Fruit fly (Drosophila melanogaster) whole organism, wandering third instar larva: Measurements from ENCODE around the gene CG34008.

ENCODE experiments used
- Abd-B ChIP-seq: fragments of >200 bp; optimal IDR thresholded peaks from 2 replicates; lab custom pipeline; 2017; ENCODE audit warnings: missing biosample characterization, missing genetic modification characterization
- CG32264 ChIP-seq: fragments of 200-800 bp; sonication (Bioruptor generic); optimal IDR thresholded peaks from 2 replicates; lab custom pipeline; 2016; ENCODE audit warnings: missing biosample characterization, missing genetic modification characterization
- CG9705 ChIP-seq: fragments of 200-800 bp; sonication (Bioruptor generic); optimal IDR thresholded peaks from 2 replicates; lab custom pipeline; 2018; ENCODE audit warnings: missing biosample characterization, mild to moderate bottlenecking, missing genetic modification characterization
- CrebA ChIP-seq: fragments of 200-800 bp; sonication (Bioruptor generic); optimal IDR thresholded peaks from 2 replicates; lab custom pipeline; 2016; ENCODE audit warnings: missing biosample characterization, mild to moderate bottlenecking, missing genetic modification characterization, borderline replicate concordance
- Dfd ChIP-seq: fragments of >200 bp; optimal IDR thresholded peaks from 2 replicates; lab custom pipeline; 2017; ENCODE audit warnings: missing biosample characterization, missing genetic modification characterization
- Dif ChIP-seq: fragments of 200-275, 200-300 bp; sonication (Bioruptor generic); optimal IDR thresholded peaks from 2 replicates; lab custom pipeline; 2018; ENCODE audit warnings: missing biosample characterization, missing genetic modification characterization; ENCODE audit not compliant: partially characterized antibody
- GATAd ChIP-seq: sonication (Bioruptor generic); optimal IDR thresholded peaks from 2 replicates; lab custom pipeline; 2016; ENCODE audit warnings: missing biosample characterization, missing genetic modification characterization
- HLH106 ChIP-seq: fragments of 200-800 bp; optimal IDR thresholded peaks from 3 replicates; lab custom pipeline; 2019; ENCODE audit warnings: missing biosample characterization, mild to moderate bottlenecking, missing genetic modification characterization, moderate library complexity
- Hnf4 ChIP-seq: fragments of 200-800 bp; sonication (Bioruptor generic); optimal IDR thresholded peaks from 2 replicates; lab custom pipeline; 2016; ENCODE audit warnings: missing biosample characterization, mild to moderate bottlenecking, missing genetic modification characterization
- Hr78 ChIP-seq: fragments of >200 bp; optimal IDR thresholded peaks from 2 replicates; lab custom pipeline; 2017; ENCODE audit warnings: missing biosample characterization, missing genetic modification characterization
- Hr83 ChIP-seq: fragments of 200-300 bp; sonication (Bioruptor generic); optimal IDR thresholded peaks from 2 replicates; lab custom pipeline; 2016; ENCODE audit warnings: missing biosample characterization, mild to moderate bottlenecking, missing genetic modification characterization, moderate library complexity; ENCODE audit not compliant: poor library complexity, severe bottlenecking
- Jra ChIP-seq: sonication (Bioruptor generic); optimal IDR thresholded peaks from 2 replicates; lab custom pipeline; 2016; ENCODE audit warnings: missing biosample characterization, missing genetic modification characterization
- Mio ChIP-seq: sonication (Bioruptor generic); optimal IDR thresholded peaks from 2 replicates; lab custom pipeline; 2016; ENCODE audit warnings: missing biosample characterization, missing genetic modification characterization
- Myc ChIP-seq: fragments of >200 bp; optimal IDR thresholded peaks from 2 replicates; lab custom pipeline; 2017
- N ChIP-seq: fragments of >200 bp; optimal IDR thresholded peaks from 2 replicates; lab custom pipeline; 2018; ENCODE audit warnings: missing biosample characterization, missing external identifiers, missing genetic modification characterization
- OdsH ChIP-seq: fragments of 200-800 bp; sonication (Bioruptor generic); optimal IDR thresholded peaks from 2 replicates; lab custom pipeline; 2016; ENCODE audit warnings: missing biosample characterization, mild to moderate bottlenecking, missing genetic modification characterization
- Rel ChIP-seq, 2 experiments: fragments of 200-800 bp; sonication (Bioruptor generic) in 1 of 2; optimal IDR thresholded peaks; 2 replicates in 1 of 2; 3 replicates in 1 of 2; lab custom pipeline; 2016 to 2019; ENCODE audit warnings: mild to moderate bottlenecking in 2 of 2, missing biosample characterization in 2 of 2, missing genetic modification characterization in 2 of 2, moderate library complexity in 1 of 2
- Sp1 ChIP-seq: fragments of 200-800 bp; sonication (Bioruptor generic); optimal IDR thresholded peaks from 3 replicates; lab custom pipeline; 2019; ENCODE audit warnings: missing biosample characterization, mild to moderate bottlenecking, missing genetic modification characterization, moderate library complexity
- Vsx2 ChIP-seq: fragments of 200-300, 225-300 bp; sonication (Bioruptor generic); optimal IDR thresholded peaks from 2 replicates; lab custom pipeline; 2018; ENCODE audit warnings: missing biosample characterization, missing genetic modification characterization; ENCODE audit not compliant: partially characterized antibody
- br ChIP-seq: fragments of 200-800 bp; sonication (Bioruptor generic); optimal IDR thresholded peaks from 2 replicates; lab custom pipeline; 2016; ENCODE audit warnings: missing biosample characterization, missing genetic modification characterization
- brk ChIP-seq: fragments of 200-800 bp; sonication (Bioruptor generic); optimal IDR thresholded peaks from 2 replicates; lab custom pipeline; 2016; ENCODE audit warnings: missing biosample characterization, mild to moderate bottlenecking, missing genetic modification characterization
- dl ChIP-seq, 2 experiments: fragments of 175-275, 200-275 bp in 1 of 2; fragments of 200-275 bp in 1 of 2; sonication (Bioruptor generic); optimal IDR thresholded peaks; lab custom pipeline; 2018; ENCODE audit warnings: mild to moderate bottlenecking in 2 of 2, missing biosample characterization in 2 of 2, missing genetic modification characterization in 2 of 2, moderate library complexity in 2 of 2; ENCODE audit not compliant: partially characterized antibody in 2 of 2, insufficient read depth in 1 of 2
- dmrt93B ChIP-seq: fragments of 200-800 bp; sonication (Bioruptor generic); optimal IDR thresholded peaks from 2 replicates; lab custom pipeline; 2018; ENCODE audit warnings: missing biosample characterization, mild to moderate bottlenecking, missing genetic modification characterization
- dsf ChIP-seq: sonication (Bioruptor generic); optimal IDR thresholded peaks from 2 replicates; lab custom pipeline; 2016; ENCODE audit warnings: missing biosample characterization, missing genetic modification characterization, borderline replicate concordance
- ey ChIP-seq: fragments of 200-800 bp; sonication (Bioruptor generic); optimal IDR thresholded peaks from 2 replicates; lab custom pipeline; 2016; ENCODE audit warnings: missing biosample characterization, missing genetic modification characterization
- foxo ChIP-seq, 2 experiments: fragments of 200-800 bp; sonication (Bioruptor generic); optimal IDR thresholded peaks; 2 replicates in 1 of 2; 3 replicates in 1 of 2; lab custom pipeline; 2016 to 2017; ENCODE audit warnings: missing biosample characterization in 2 of 2, missing genetic modification characterization in 2 of 2
- fru ChIP-seq: fragments of 200-800 bp; sonication (Bioruptor generic); optimal IDR thresholded peaks from 3 replicates; lab custom pipeline; 2016; ENCODE audit warnings: missing biosample characterization, mild to moderate bottlenecking, missing genetic modification characterization
- h ChIP-seq: fragments of 200-800 bp; sonication (Bioruptor generic); optimal IDR thresholded peaks from 3 replicates; lab custom pipeline; 2016; ENCODE audit warnings: missing biosample characterization, mild to moderate bottlenecking, missing genetic modification characterization
- jim ChIP-seq: fragments of 175-275, 200-325 bp; sonication (Bioruptor generic); optimal IDR thresholded peaks from 2 replicates; lab custom pipeline; 2016; ENCODE audit warnings: missing biosample characterization, mild to moderate bottlenecking, missing genetic modification characterization
- lola ChIP-seq: fragments of >200 bp; optimal IDR thresholded peaks from 2 replicates; lab custom pipeline; 2017; ENCODE audit warnings: missing biosample characterization, missing genetic modification characterization
- pan ChIP-seq: fragments of >200 bp; optimal IDR thresholded peaks from 2 replicates; lab custom pipeline; 2017
- psq ChIP-seq: fragments of 200-800 bp; sonication (Bioruptor generic); optimal IDR thresholded peaks from 3 replicates; lab custom pipeline; 2017; ENCODE audit warnings: missing biosample characterization, mild to moderate bottlenecking, missing genetic modification characterization, moderate library complexity
- rgr ChIP-seq: fragments of 200-800 bp; sonication (Bioruptor generic); optimal IDR thresholded peaks from 3 replicates; lab custom pipeline; 2016; ENCODE audit warnings: missing biosample characterization, mild to moderate bottlenecking, missing genetic modification characterization
- sage ChIP-seq: fragments of 200-800 bp; sonication (Bioruptor generic); optimal IDR thresholded peaks from 2 replicates; lab custom pipeline; 2016; ENCODE audit warnings: missing biosample characterization, mild to moderate bottlenecking, missing genetic modification characterization
- sv ChIP-seq: fragments of 200-800 bp; sonication (Bioruptor generic); optimal IDR thresholded peaks from 3 replicates; lab custom pipeline; 2016; ENCODE audit warnings: missing biosample characterization, missing genetic modification characterization
- tai ChIP-seq: sonication (Bioruptor generic); optimal IDR thresholded peaks from 2 replicates; lab custom pipeline; 2016; ENCODE audit warnings: missing biosample characterization, missing genetic modification characterization
- usp ChIP-seq: fragments of >200 bp; optimal IDR thresholded peaks from 2 replicates; lab custom pipeline; 2017; ENCODE audit warnings: missing biosample characterization, missing genetic modification characterization
- woc ChIP-seq: sonication (Bioruptor generic); optimal IDR thresholded peaks from 2 replicates; lab custom pipeline; 2016; ENCODE audit warnings: missing biosample characterization, mild to moderate bottlenecking, missing genetic modification characterization

The CG34008 gene

DNA sequence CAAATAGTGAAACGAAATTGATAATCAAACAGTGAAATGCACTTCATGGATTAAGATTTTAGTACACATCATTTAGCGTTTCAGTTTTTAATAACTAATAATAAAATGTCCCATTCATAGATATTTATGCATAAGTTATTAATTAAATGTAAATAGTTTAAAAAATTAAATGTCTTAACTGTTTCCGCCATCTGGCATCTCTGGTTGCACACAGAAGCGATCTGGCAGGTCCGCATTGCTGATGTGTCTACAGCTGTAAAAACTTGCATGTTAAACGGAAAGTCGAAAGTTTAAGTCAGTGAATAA, 7.1 kb upstream of the CG34008 start, which contains the start of gene Srp72:
Gene Srp72 (plus strand): TSS at position 232 of the 306 bp plus-strand sequence.
- TF ChIP-seq dsf (peak; percentile 45), woc (GFP tag; lab: Kevin White, UChicago) (no peak), Mio (GFP tag; lab: Kevin White, UChicago) (no peak), fru (GFP tag; lab: Kevin White, UChicago) (peak; percentile 40), dl (GFP tag; optimal IDR thresholded peaks at IDR 0.05; lab: Kevin White, UChicago; ENCODE audit: insufficient read depth in 1 of 2, partially characterized antibody in 2 of 2) (no peak), jim (no peak), rgr (peak; percentile 44), GATAd (GFP tag; lab: Kevin White, UChicago) (peak; percentile 26), h (GFP tag; lab: Kevin White, UChicago) (peak; percentile 50), Hr78 (GFP tag; lab: Kevin White, UChicago) (no peak), CG32264 (no peak), Rel (GFP tag; optimal IDR thresholded peaks at IDR 0.05; lab: Kevin White, UChicago) (no peak), Rel (tag; optimal IDR thresholded peaks at IDR 0.05; lab: Kevin White, UChicago) (no peak), Jra (GFP tag; lab: Kevin White, UChicago) (no peak), pan (no peak), CrebA (no peak), foxo (GFP tag; optimal IDR thresholded peaks at IDR 0.05; lab: Kevin White, UChicago) (peak in 1 of 2 experiments; percentile 58), psq (GFP tag; lab: Kevin White, UChicago) (peak; percentile 6), sage (GFP tag; lab: Kevin White, UChicago) (peak; percentile 59), Dif (GFP tag; lab: Kevin White, UChicago) (no peak), OdsH (peak; percentile 17), usp (GFP tag; lab: Kevin White, UChicago) (no peak), tai (no peak), Sp1 (GFP tag; lab: Kevin White, UChicago) (peak; percentile 45), lola (GFP tag; lab: Kevin White, UChicago) (no peak), br (GFP tag; lab: Kevin White, UChicago) (peak; percentile 25), brk (GFP tag; lab: Kevin White, UChicago) (no peak), HLH106 (peak; percentile 50), CG9705 (GFP tag; lab: Kevin White, UChicago) (peak; percentile 47), Abd-B (GFP tag; lab: Kevin White, UChicago) (no peak), Vsx2 (GFP tag; lab: Kevin White, UChicago) (no peak), Hr83 (peak; percentile 35), N (GFP tag; lab: Kevin White, UChicago) (no peak), Dfd (GFP tag; lab: Kevin White, UChicago) (no peak), dmrt93B (GFP tag; lab: Kevin White, UChicago) (no peak), sv (GFP tag; lab: Kevin White, UChicago) (peak; percentile 48), Myc (no peak), Hnf4 (peak; percentile 39), ey (peak; percentile 12)

DNA sequence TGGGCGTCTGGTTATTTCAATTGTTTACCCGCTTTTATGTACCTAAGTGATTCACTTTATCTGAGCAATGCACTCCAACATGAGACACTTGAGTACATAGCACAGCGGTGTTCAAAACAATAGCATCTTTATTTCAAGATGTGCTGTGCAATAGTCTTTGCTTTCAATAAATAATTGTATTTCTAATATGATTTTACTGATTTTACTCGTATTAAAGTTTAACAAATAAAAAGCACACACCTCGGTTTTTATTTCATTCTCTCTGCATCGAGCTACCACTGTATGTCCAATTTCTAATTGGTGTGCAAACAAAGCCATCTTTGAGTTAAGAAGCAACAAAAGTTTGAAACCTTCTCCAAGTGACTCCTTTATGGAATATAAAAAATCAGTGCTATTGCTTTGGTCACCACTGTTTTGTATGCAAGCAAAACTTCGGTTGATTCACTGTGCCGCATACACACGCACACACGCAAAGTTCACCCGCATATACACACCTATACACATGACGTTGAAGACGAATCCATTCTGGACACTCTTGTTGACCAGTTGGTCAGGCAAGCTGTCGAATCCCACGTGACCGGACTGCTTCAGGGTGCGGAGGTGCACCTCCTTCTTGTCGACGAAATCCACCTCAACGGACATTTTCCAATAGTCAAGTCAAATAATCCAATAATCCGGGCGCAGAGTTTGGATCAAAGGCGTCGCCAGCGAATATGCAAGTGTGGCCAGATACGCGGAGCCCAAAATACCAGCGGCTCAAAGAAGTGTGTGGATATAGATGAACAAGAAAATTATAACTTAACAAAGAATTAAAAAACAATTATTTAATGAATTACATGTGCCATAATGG, 6.5 kb upstream of the CG34008 start, which contains the start of gene Septin2:
Gene Septin2 (minus strand): TSS at position 727 of the 850 bp plus-strand sequence.
- peak; percentile 78 for TF ChIP-seq CG32264
- no peak for TF ChIP-seq Hr78 (GFP tag; lab: Kevin White, UChicago)
- TF ChIP-seq usp (GFP tag; lab: Kevin White, UChicago): no peak
- peak; percentile 89 for TF ChIP-seq dmrt93B (GFP tag; lab: Kevin White, UChicago)
- TF ChIP-seq Mio (GFP tag; lab: Kevin White, UChicago): peak; percentile 37
- TF ChIP-seq Jra (GFP tag; lab: Kevin White, UChicago): peak; percentile 93
- TF ChIP-seq HLH106: peak; percentile 88
- TF ChIP-seq rgr: peak; percentile 89
- TF ChIP-seq woc (GFP tag; lab: Kevin White, UChicago): peak; percentile 79
- TF ChIP-seq lola (GFP tag; lab: Kevin White, UChicago): no peak
- TF ChIP-seq Abd-B (GFP tag; lab: Kevin White, UChicago): no peak
- peak; percentile 35 for TF ChIP-seq sage (GFP tag; lab: Kevin White, UChicago)
- peak; percentile 94 for TF ChIP-seq h (GFP tag; lab: Kevin White, UChicago)
- TF ChIP-seq sv (GFP tag; lab: Kevin White, UChicago): no peak
- peak; percentile 93 for TF ChIP-seq OdsH
- TF ChIP-seq GATAd (GFP tag; lab: Kevin White, UChicago): peak; percentile 34
- peak; percentile 61 for TF ChIP-seq Rel (GFP tag; optimal IDR thresholded peaks at IDR 0.05; lab: Kevin White, UChicago)
- TF ChIP-seq Rel (tag; optimal IDR thresholded peaks at IDR 0.05; lab: Kevin White, UChicago): peak; percentile 31
- peak; percentile 77 for TF ChIP-seq dsf
- peak; percentile 91 for TF ChIP-seq Hr83
- TF ChIP-seq tai: no peak
- TF ChIP-seq Myc: no peak
- TF ChIP-seq CrebA: no peak
- TF ChIP-seq dl (GFP tag; optimal IDR thresholded peaks at IDR 0.05; lab: Kevin White, UChicago; ENCODE audit: insufficient read depth in 1 of 2, partially characterized antibody in 2 of 2): no peak
- TF ChIP-seq Dfd (GFP tag; lab: Kevin White, UChicago): no peak
- peak; percentile 91 for TF ChIP-seq Sp1 (GFP tag; lab: Kevin White, UChicago)
- peak; percentile 79 for TF ChIP-seq CG9705 (GFP tag; lab: Kevin White, UChicago)
- peak; percentile 88 for TF ChIP-seq Hnf4
- TF ChIP-seq br (GFP tag; lab: Kevin White, UChicago): peak; percentile 91
- peak; percentile 7 for TF ChIP-seq N (GFP tag; lab: Kevin White, UChicago)
- TF ChIP-seq brk (GFP tag; lab: Kevin White, UChicago): no peak
- TF ChIP-seq pan: no peak
- TF ChIP-seq jim: no peak
- TF ChIP-seq ey: peak; percentile 92
- TF ChIP-seq psq (GFP tag; lab: Kevin White, UChicago): peak; percentile 88
- peak in 1 of 2 experiments; percentile 93 for TF ChIP-seq foxo (GFP tag; optimal IDR thresholded peaks at IDR 0.05; lab: Kevin White, UChicago)
- TF ChIP-seq Dif (GFP tag; lab: Kevin White, UChicago): no peak
- no peak for TF ChIP-seq Vsx2 (GFP tag; lab: Kevin White, UChicago)
- TF ChIP-seq fru (GFP tag; lab: Kevin White, UChicago): peak; percentile 91
